Fruit fly (Drosophila melanogaster) S2 (cell line): Measurements from ENCODE around the gene CG3625.

Source experiments
- CG8478 ChIP-seq: fragments of >200 bp; optimal IDR thresholded peaks from 2 replicates; lab custom pipeline; 2018
- CTCF ChIP-seq, 2 experiments: fragments of >200 bp; optimal IDR thresholded peaks; 2 replicates each; lab custom pipeline; 2018

dm6 chr2L:332235-332634 lies 40.6 kb upstream of the CG3625 start, which contains the start of gene CG31921:
- TF ChIP-seq CG8478: no peak
- no peak for TF ChIP-seq CTCF (optimal IDR thresholded peaks at IDR 0.05; lab: Kevin White, UChicago)
